Fruit fly (Drosophila melanogaster): ENCODE results near the gene CG4592.
A peak's percentile ranks its signal among the peaks of the same experiment; 100 is the strongest.

CG4592 gene

DNA sequence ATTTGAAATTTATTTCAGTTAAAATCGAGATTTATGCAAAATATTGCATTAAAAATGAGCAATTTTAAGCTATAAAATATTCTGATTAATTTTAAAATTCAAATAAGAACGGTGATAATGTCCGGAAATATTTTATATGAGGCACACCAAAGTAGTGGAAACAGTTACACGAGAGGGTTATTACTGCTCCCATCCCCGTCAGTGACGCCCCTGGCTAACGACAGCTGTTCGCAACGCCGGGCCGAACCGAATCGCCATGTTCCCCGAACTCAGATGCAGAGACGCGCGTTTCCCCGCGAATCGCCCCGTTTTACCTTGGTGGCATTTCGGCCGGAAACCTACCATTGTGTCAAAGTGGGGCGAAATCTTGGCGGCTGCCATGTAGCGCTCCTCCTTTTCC is 9.7 kb upstream of the CG4592 start (continued):
- TF ChIP-seq CG10321 (GFP tag; IDR thresholded peaks at IDR 0.05) (no peak), CHES-1-like (GFP tag; optimal IDR thresholded peaks at IDR 0.05) (no peak), CG9876 (GFP tag; optimal IDR thresholded peaks at IDR 0.05) (no peak), Fer3 (tag; optimal IDR thresholded peaks at IDR 0.05) (no peak), CG17912 (GFP tag; optimal IDR thresholded peaks at IDR 0.05) (no peak), ftz-f1 (GFP tag; optimal IDR thresholded peaks at IDR 0.05) (no peak), CG17829 (tag; optimal IDR thresholded peaks at IDR 0.05) (no peak), E2f1 (GFP tag; IDR thresholded peaks at IDR 0.05) (no peak), sob (GFP tag; IDR thresholded peaks at IDR 0.05) (peak; percentile 23; the same call in 1 of the 2 replicates), Fer1 (GFP tag; optimal IDR thresholded peaks at IDR 0.05) (no peak), CG13775 (GFP tag; optimal IDR thresholded peaks at IDR 0.05) (no peak), Max (GFP tag; optimal IDR thresholded peaks at IDR 0.05) (no peak), Oaz (GFP tag; IDR thresholded peaks at IDR 0.05) (no peak), Vsx1 (GFP tag; optimal IDR thresholded peaks at IDR 0.05) (no peak), exex (tag; optimal IDR thresholded peaks at IDR 0.05) (no peak), Hr3 (GFP tag; optimal IDR thresholded peaks at IDR 0.05) (no peak), HLH54F (GFP tag; optimal IDR thresholded peaks at IDR 0.05) (no peak), zfh1 (GFP tag; IDR thresholded peaks at IDR 0.05) (peak; percentile 58; the same call in 2 of the 3 replicates), CG2875 (GFP tag; optimal IDR thresholded peaks at IDR 0.05) (no peak)

dm6 chr2L:9912570-9913260 is 8.7 kb upstream of the CG4592 start, which contains the start of the genes Etl1 and Srp54:
TSS of gene Etl1 (minus strand) at chr2L:9912608.
TSS of gene Srp54 (plus strand) at chr2L:9912911.
- no peak for TF ChIP-seq Dek (tag; optimal IDR thresholded peaks at IDR 0.05)
- TF ChIP-seq lbe (GFP tag; optimal IDR thresholded peaks at IDR 0.05): no peak
- TF ChIP-seq CG14860 (GFP tag; IDR thresholded peaks at IDR 0.05; ENCODE audit: partially characterized antibody): no peak
- no peak for TF ChIP-seq dan (GFP tag; IDR thresholded peaks at IDR 0.05)
- TF ChIP-seq CG1233 (GFP tag; optimal IDR thresholded peaks at IDR 0.05): no peak
- no peak for TF ChIP-seq CG4707 (GFP tag; optimal IDR thresholded peaks at IDR 0.05)
- peak; percentile 60 for TF ChIP-seq MBD-R2 (GFP tag; IDR thresholded peaks at IDR 0.05)
- TF ChIP-seq CG34224 (GFP tag; IDR thresholded peaks at IDR 0.05; ENCODE audit: partially characterized antibody): no peak
- no peak for TF ChIP-seq CG17912 (GFP tag; optimal IDR thresholded peaks at IDR 0.05)
- TF ChIP-seq Aef1 (GFP tag; IDR thresholded peaks at IDR 0.05): no peak
- no peak for TF ChIP-seq ato (GFP tag; IDR thresholded peaks at IDR 0.05; ENCODE audit: partially characterized antibody)
- no peak for TF ChIP-seq ind (GFP tag; optimal IDR thresholded peaks at IDR 0.05)
- no peak for TF ChIP-seq mirr (GFP tag; optimal IDR thresholded peaks at IDR 0.05)
- TF ChIP-seq disco-r (GFP tag; optimal IDR thresholded peaks at IDR 0.05): no peak
- no peak for TF ChIP-seq CG10462 (GFP tag; optimal IDR thresholded peaks at IDR 0.05)
- TF ChIP-seq CG3407 (GFP tag; optimal IDR thresholded peaks at IDR 0.05): no peak
- no peak for TF ChIP-seq Ravus (GFP tag; IDR thresholded peaks at IDR 0.05)
- no peak for TF ChIP-seq CG17829 (tag; optimal IDR thresholded peaks at IDR 0.05)
- 0 out of 2 replicates have a peak, but pooled peaks have one; percentile 26 for TF ChIP-seq Rfx (GFP tag; IDR thresholded peaks at IDR 0.05)
- peak; percentile 6 for TF ChIP-seq Myb (GFP tag; optimal IDR thresholded peaks at IDR 0.05)
- TF ChIP-seq crol (GFP tag; IDR thresholded peaks at IDR 0.05): no peak
- no peak for TF ChIP-seq Ada2b (GFP tag; IDR thresholded peaks at IDR 0.05)
- no peak for TF ChIP-seq ase (GFP tag; IDR thresholded peaks at IDR 0.05)
- no peak for TF ChIP-seq klu (GFP tag; IDR thresholded peaks at IDR 0.05)
- no peak for TF ChIP-seq trh (GFP tag; optimal IDR thresholded peaks at IDR 0.05)
- no peak for TF ChIP-seq Nf-YA (GFP tag; IDR thresholded peaks at IDR 0.05)
- no peak for TF ChIP-seq CG3838 (GFP tag; optimal IDR thresholded peaks at IDR 0.05)
- TF ChIP-seq toy (GFP tag; IDR thresholded peaks at IDR 0.05): no peak
- no peak for TF ChIP-seq maf-S (GFP tag; optimal IDR thresholded peaks at IDR 0.05)
- peak; percentile 5 for TF ChIP-seq Max (GFP tag; optimal IDR thresholded peaks at IDR 0.05)
- no peak for TF ChIP-seq Chrac-16 (GFP tag; optimal IDR thresholded peaks at IDR 0.05)
- no peak for TF ChIP-seq CG8765 (GFP tag; IDR thresholded peaks at IDR 0.05)
- peak; percentile 63 for TF ChIP-seq CG10267 (tag; optimal IDR thresholded peaks at IDR 0.05)
- no peak for TF ChIP-seq amos (GFP tag; IDR thresholded peaks at IDR 0.05; ENCODE audit: partially characterized antibody)
